Fruit fly (Drosophila melanogaster) whole organism, prepupa: ENCODE results near the gene Pten.

Experiments
- Blimp-1 ChIP-seq: fragments of 200-800 bp; sonication (Bioruptor generic); optimal IDR thresholded peaks from 3 replicates; lab custom pipeline; 2017; ENCODE audit warnings: missing biosample characterization, missing genetic modification characterization, mild to moderate bottlenecking, moderate library complexity, missing genetic modification reagents
- CG10631 ChIP-seq: fragments of 200-800 bp; sonication (Bioruptor generic); optimal IDR thresholded peaks from 2 replicates; lab custom pipeline; 2016; ENCODE audit warnings: missing biosample characterization, missing genetic modification characterization
- CG1621 ChIP-seq: fragments of 200-800 bp; sonication (Bioruptor generic); optimal IDR thresholded peaks from 3 replicates; lab custom pipeline; 2018; ENCODE audit warnings: missing biosample characterization, mild to moderate bottlenecking, missing genetic modification characterization
- CG16779 ChIP-seq: fragments of 200-800 bp; sonication (Bioruptor generic); optimal IDR thresholded peaks from 3 replicates; lab custom pipeline; 2017; ENCODE audit warnings: missing biosample characterization, mild to moderate bottlenecking, missing genetic modification characterization
- CG3032 ChIP-seq: fragments of 200-800 bp; optimal IDR thresholded peaks from 2 replicates; lab custom pipeline; 2019; ENCODE audit warnings: missing biosample characterization, mild to moderate bottlenecking, missing genetic modification characterization, moderate library complexity
- CG31627 ChIP-seq: fragments of 200-800 bp; sonication (Bioruptor generic); optimal IDR thresholded peaks from 3 replicates; lab custom pipeline; 2016; ENCODE audit warnings: missing biosample characterization, missing genetic modification characterization
- CG32006 ChIP-seq: fragments of 200-800 bp; sonication (Bioruptor generic); optimal IDR thresholded peaks from 3 replicates; lab custom pipeline; 2017; ENCODE audit warnings: missing biosample characterization, mild to moderate bottlenecking, missing genetic modification characterization
- CG34406 ChIP-seq: fragments of 200-800 bp; sonication (Bioruptor generic); optimal IDR thresholded peaks from 3 replicates; lab custom pipeline; 2016; ENCODE audit warnings: missing biosample characterization, missing genetic modification characterization
- CG3919 ChIP-seq: fragments of 200-800 bp; sonication (Bioruptor generic); optimal IDR thresholded peaks from 3 replicates; lab custom pipeline; 2016; ENCODE audit warnings: missing biosample characterization, missing genetic modification characterization
- CG4318 ChIP-seq: fragments of 200-800 bp; sonication (Bioruptor generic); optimal IDR thresholded peaks from 3 replicates; lab custom pipeline; 2017; ENCODE audit warnings: missing biosample characterization, mild to moderate bottlenecking, missing genetic modification characterization
- CG6163 ChIP-seq: fragments of 200-800 bp; sonication (Bioruptor generic); IDR thresholded peaks from 3 replicates; pipeline ENCODE4 v1.3.6; 2022; ENCODE audit warnings: missing biosample characterization, missing genetic modification characterization
- CG6808 ChIP-seq: fragments of 200-800 bp; sonication (Bioruptor generic); optimal IDR thresholded peaks from 3 replicates; lab custom pipeline; 2017; ENCODE audit warnings: missing biosample characterization, missing genetic modification characterization, mild to moderate bottlenecking, moderate library complexity, missing genetic modification reagents
- CG8319 ChIP-seq: fragments of 200-800 bp; sonication (Bioruptor generic); optimal IDR thresholded peaks from 3 replicates; lab custom pipeline; 2016; ENCODE audit warnings: missing biosample characterization, missing genetic modification characterization
- CG9139 ChIP-seq: fragments of 200-800 bp; sonication (Bioruptor generic); optimal IDR thresholded peaks from 3 replicates; lab custom pipeline; 2017; ENCODE audit warnings: missing biosample characterization, mild to moderate bottlenecking, missing genetic modification characterization
- Eip75B ChIP-seq: fragments of 200-800 bp; sonication (Bioruptor generic); optimal IDR thresholded peaks from 3 replicates; lab custom pipeline; 2016; ENCODE audit warnings: missing biosample characterization, missing genetic modification characterization
- Eip78C ChIP-seq: fragments of 200-800 bp; sonication (Bioruptor generic); peaks from one replicate; lab custom pipeline; 2016; ENCODE audit warnings: missing biosample characterization, missing genetic modification characterization
- Eip93F ChIP-seq: fragments of 200-800 bp; sonication (Bioruptor generic); optimal IDR thresholded peaks from 2 replicates; lab custom pipeline; 2016; ENCODE audit warnings: missing biosample characterization, mild to moderate bottlenecking, missing genetic modification characterization
- Hr38 ChIP-seq: sonication (Bioruptor generic); optimal IDR thresholded peaks from 2 replicates; lab custom pipeline; 2016; ENCODE audit warnings: missing biosample characterization, missing genetic modification characterization
- Hr39 ChIP-seq: fragments of 200-800 bp; sonication (Bioruptor generic); optimal IDR thresholded peaks from 2 replicates; lab custom pipeline; 2016; ENCODE audit warnings: missing biosample characterization, missing genetic modification characterization
- Hr4 ChIP-seq: fragments of 200-800 bp; sonication (Bioruptor generic); optimal IDR thresholded peaks from 3 replicates; lab custom pipeline; 2016; ENCODE audit warnings: missing biosample characterization, missing genetic modification characterization
- OdsH ChIP-seq: fragments of 200-800 bp; sonication (Bioruptor generic); optimal IDR thresholded peaks from 3 replicates; lab custom pipeline; 2016; ENCODE audit warnings: missing biosample characterization, missing genetic modification characterization
- Smox ChIP-seq: fragments of 200-800 bp; sonication (Bioruptor generic); optimal IDR thresholded peaks from 3 replicates; lab custom pipeline; 2016; ENCODE audit warnings: missing biosample characterization, missing genetic modification characterization
- Sox102F ChIP-seq: fragments of 200-800 bp; sonication (Bioruptor generic); optimal IDR thresholded peaks from 2 replicates; lab custom pipeline; 2016; ENCODE audit warnings: missing biosample characterization, mild to moderate bottlenecking, missing genetic modification characterization
- Sox14 ChIP-seq: fragments of 200-800 bp; sonication (Bioruptor generic); optimal IDR thresholded peaks from 3 replicates; lab custom pipeline; 2016; ENCODE audit warnings: missing biosample characterization, missing genetic modification characterization
- achi ChIP-seq: fragments of 200-800 bp; sonication (Bioruptor generic); optimal IDR thresholded peaks from 3 replicates; lab custom pipeline; 2016; ENCODE audit warnings: missing biosample characterization, missing genetic modification characterization
- acj6 ChIP-seq: fragments of 200-800 bp; sonication (Bioruptor generic); optimal IDR thresholded peaks from 3 replicates; lab custom pipeline; 2016; ENCODE audit warnings: missing biosample characterization, missing genetic modification characterization
- cyc ChIP-seq: fragments of 200-800 bp; sonication (Bioruptor generic); optimal IDR thresholded peaks from 3 replicates; lab custom pipeline; 2016; ENCODE audit warnings: missing biosample characterization, missing genetic modification characterization
- dsx ChIP-seq: fragments of 200-800 bp; optimal IDR thresholded peaks from 3 replicates; lab custom pipeline; 2019; ENCODE audit warnings: missing biosample characterization, mild to moderate bottlenecking, missing genetic modification characterization, moderate library complexity; ENCODE audit not compliant: poor library complexity, severe bottlenecking
- eg ChIP-seq: fragments of 200-800 bp; sonication (Bioruptor generic); IDR thresholded peaks from 3 replicates; pipeline ENCODE4 v1.3.6; 2022; ENCODE audit warnings: missing biosample characterization, missing genetic modification characterization
- esn ChIP-seq: fragments of 200-800 bp; sonication (Bioruptor generic); optimal IDR thresholded peaks from 2 replicates; lab custom pipeline; 2016; ENCODE audit warnings: missing biosample characterization, mild to moderate bottlenecking, missing genetic modification characterization, moderate library complexity
- fd85E ChIP-seq: fragments of 200-800 bp; sonication (Bioruptor generic); optimal IDR thresholded peaks from 3 replicates; lab custom pipeline; 2016; ENCODE audit warnings: missing biosample characterization, missing genetic modification characterization
- fkh ChIP-seq: fragments of 200-800 bp; sonication (Bioruptor generic); optimal IDR thresholded peaks from 3 replicates; lab custom pipeline; 2017; ENCODE audit warnings: missing biosample characterization, mild to moderate bottlenecking, missing genetic modification characterization, moderate library complexity
- lz ChIP-seq: fragments of 200-800 bp; sonication (Bioruptor generic); optimal IDR thresholded peaks from 3 replicates; lab custom pipeline; 2016; ENCODE audit warnings: missing biosample characterization, missing genetic modification characterization
- spab ChIP-seq: fragments of 200-800 bp; sonication (Bioruptor generic); optimal IDR thresholded peaks from 2 replicates; lab custom pipeline; 2017; ENCODE audit warnings: missing biosample characterization, mild to moderate bottlenecking, missing genetic modification characterization, missing genetic modification reagents
- ss ChIP-seq, 2 experiments: fragments of 200-800 bp; sonication (Bioruptor generic); optimal IDR thresholded peaks; 2 replicates in 1 of 2; 3 replicates in 1 of 2; lab custom pipeline; 2017 to 2018; ENCODE audit warnings: mild to moderate bottlenecking in 2 of 2, missing biosample characterization in 2 of 2, missing genetic modification characterization in 2 of 2, moderate library complexity in 1 of 2
- svp ChIP-seq: fragments of 200-800 bp; sonication (Bioruptor generic); peaks from one replicate; lab custom pipeline; 2016; ENCODE audit warnings: missing biosample characterization, missing genetic modification characterization
- vri ChIP-seq: fragments of 200-800 bp; sonication (Bioruptor generic); optimal IDR thresholded peaks from 3 replicates; lab custom pipeline; 2016; ENCODE audit warnings: missing biosample characterization, mild to moderate bottlenecking, missing genetic modification characterization

The Pten gene

dm6 chr2L:10222550-10223231 is 38.2 kb downstream of the Pten start, which contains the start of gene Bcs1:
Gene Bcs1, plus strand, starts transcription at chr2L:10222657.
- TF ChIP-seq fd85E (GFP tag; lab: Kevin White, UChicago) (no peak), fkh (GFP tag; lab: Kevin White, UChicago) (peak; percentile 41)

- TF ChIP-seq CG1621 (tag; lab: Kevin White, UChicago) (no peak), Hr39 (no peak), Eip75B (GFP tag; lab: Kevin White, UChicago) (no peak), ss (GFP tag; optimal IDR thresholded peaks at IDR 0.05; lab: Kevin White, UChicago) (no peak), esn (GFP tag; lab: Kevin White, UChicago) (no peak), acj6 (GFP tag; lab: Kevin White, UChicago) (no peak), CG9139 (GFP tag; lab: Kevin White, UChicago) (no peak), Sox14 (GFP tag; lab: Kevin White, UChicago) (no peak), CG6163 (no peak), CG3919 (GFP tag; lab: Kevin White, UChicago) (no peak), CG34406 (GFP tag; lab: Kevin White, UChicago) (no peak), Hr4 (GFP tag; lab: Kevin White, UChicago) (no peak), fd85E (GFP tag; lab: Kevin White, UChicago) (no peak), dsx (GFP tag; lab: Kevin White, UChicago) (no peak), CG6808 (GFP tag; lab: Kevin White, UChicago) (no peak)
Observed at dm6 chr2L:10221387-10221705, 39.5 kb downstream of the Pten start.

dm6 chr2L:10220501-10221386 is 40.1 kb downstream of the Pten start, which contains the start of the genes Npc1a and Prosalpha6:
Gene Npc1a, minus strand, starts transcription at chr2L:10221216.
Gene Prosalpha6, plus strand, starts transcription at chr2L:10221351.
- no peak for TF ChIP-seq Hr38 (GFP tag; lab: Kevin White, UChicago)
- TF ChIP-seq eg (GFP tag; lab: Robert Waterston, UW), result no peak
- peak; percentile 32 for TF ChIP-seq cyc (GFP tag; lab: Kevin White, UChicago)
- TF ChIP-seq achi, result peak; percentile 76
- no peak for TF ChIP-seq CG4318
- no peak for TF ChIP-seq Smox (GFP tag; lab: Kevin White, UChicago)
- TF ChIP-seq svp (GFP tag; lab: Kevin White, UChicago), result no peak
- peak; percentile 15 for TF ChIP-seq fkh (GFP tag; lab: Kevin White, UChicago)
- no peak for TF ChIP-seq OdsH (GFP tag; lab: Kevin White, UChicago)
- peak; percentile 21 for TF ChIP-seq lz (GFP tag; lab: Kevin White, UChicago)
- TF ChIP-seq dsx (GFP tag; lab: Kevin White, UChicago), result no peak
- TF ChIP-seq Blimp-1, result peak; percentile 43
- TF ChIP-seq Sox102F, result no peak
- peak; percentile 76 for TF ChIP-seq Eip78C
- TF ChIP-seq spab, result no peak
- TF ChIP-seq esn (GFP tag; lab: Kevin White, UChicago), result peak; percentile 35
- peak; percentile 18 for TF ChIP-seq CG3032 (tag; lab: Kevin White, UChicago)
- TF ChIP-seq CG1621 (tag; lab: Kevin White, UChicago), result no peak
- TF ChIP-seq CG16779, result no peak
- TF ChIP-seq Sox14 (GFP tag; lab: Kevin White, UChicago), result peak; percentile 75
- TF ChIP-seq CG8319, result no peak
- TF ChIP-seq Eip93F (GFP tag; lab: Kevin White, UChicago), result peak; percentile 12
- peak; percentile 19 for TF ChIP-seq CG31627
- no peak for TF ChIP-seq CG32006 (GFP tag; lab: Kevin White, UChicago)
- TF ChIP-seq vri, result peak; percentile 51
- TF ChIP-seq CG10631 (GFP tag; lab: Kevin White, UChicago), result no peak
- TF ChIP-seq, all 60 proteins: peak for 12
